Fruit fly (Drosophila melanogaster) whole organism, wandering third instar larva: ENCODE data around the gene TFAM.
A peak's percentile ranks its signal among the peaks of the same experiment; 100 is the strongest.

Source experiments
- CG9705 ChIP-seq: fragments of 200-800 bp; sonication (Bioruptor generic); optimal IDR thresholded peaks from 2 replicates; lab custom pipeline; 2018; ENCODE audit warnings: missing biosample characterization, mild to moderate bottlenecking, missing genetic modification characterization
- CrebA ChIP-seq: fragments of 200-800 bp; sonication (Bioruptor generic); optimal IDR thresholded peaks from 2 replicates; lab custom pipeline; 2016; ENCODE audit warnings: missing biosample characterization, mild to moderate bottlenecking, missing genetic modification characterization, borderline replicate concordance
- HLH106 ChIP-seq: fragments of 200-800 bp; optimal IDR thresholded peaks from 3 replicates; lab custom pipeline; 2019; ENCODE audit warnings: missing biosample characterization, mild to moderate bottlenecking, missing genetic modification characterization, moderate library complexity
- Rel ChIP-seq, 2 experiments: fragments of 200-800 bp; sonication (Bioruptor generic) in 1 of 2; optimal IDR thresholded peaks; 2 replicates in 1 of 2; 3 replicates in 1 of 2; lab custom pipeline; 2016 to 2019; ENCODE audit warnings: mild to moderate bottlenecking in 2 of 2, missing biosample characterization in 2 of 2, missing genetic modification characterization in 2 of 2, moderate library complexity in 1 of 2
- dl ChIP-seq, 2 experiments: fragments of 175-275, 200-275 bp in 1 of 2; fragments of 200-275 bp in 1 of 2; sonication (Bioruptor generic); optimal IDR thresholded peaks; lab custom pipeline; 2018; ENCODE audit warnings: mild to moderate bottlenecking in 2 of 2, missing biosample characterization in 2 of 2, missing genetic modification characterization in 2 of 2, moderate library complexity in 2 of 2; ENCODE audit not compliant: partially characterized antibody in 2 of 2, insufficient read depth in 1 of 2
- psq ChIP-seq: fragments of 200-800 bp; sonication (Bioruptor generic); optimal IDR thresholded peaks from 3 replicates; lab custom pipeline; 2017; ENCODE audit warnings: missing biosample characterization, mild to moderate bottlenecking, missing genetic modification characterization, moderate library complexity
- sage ChIP-seq: fragments of 200-800 bp; sonication (Bioruptor generic); optimal IDR thresholded peaks from 2 replicates; lab custom pipeline; 2016; ENCODE audit warnings: missing biosample characterization, mild to moderate bottlenecking, missing genetic modification characterization
- usp ChIP-seq: fragments of >200 bp; optimal IDR thresholded peaks from 2 replicates; lab custom pipeline; 2017; ENCODE audit warnings: missing biosample characterization, missing genetic modification characterization

DNA sequence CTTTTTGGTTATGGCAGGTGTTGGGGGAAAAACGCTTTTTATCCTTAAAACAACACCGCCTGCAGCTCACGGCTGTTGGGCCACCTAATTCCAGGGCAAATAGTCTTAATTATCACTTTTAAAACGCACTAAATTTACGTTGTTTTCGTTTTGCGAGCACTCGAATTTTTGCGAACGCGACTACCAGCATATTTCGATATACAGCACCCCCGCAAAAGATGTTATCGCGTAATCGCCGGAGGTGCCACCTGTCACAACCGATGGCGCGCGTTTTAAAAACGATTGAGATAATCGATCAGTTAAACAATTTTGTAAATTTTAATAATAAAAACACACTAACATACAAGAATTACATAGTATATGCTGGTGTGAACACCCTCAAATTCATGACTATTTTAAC lies 24.7 kb downstream of the TFAM start, which contains the start of gene Stat92E:
- TF ChIP-seq psq (GFP tag; lab: Kevin White, UChicago) (no peak), Rel (GFP tag; optimal IDR thresholded peaks at IDR 0.05; lab: Kevin White, UChicago) (no peak), Rel (tag; optimal IDR thresholded peaks at IDR 0.05; lab: Kevin White, UChicago) (no peak), HLH106 (no peak), dl (GFP tag; optimal IDR thresholded peaks at IDR 0.05; lab: Kevin White, UChicago; ENCODE audit: insufficient read depth in 1 of 2, partially characterized antibody in 2 of 2) (peak in 1 of 2 experiments; percentile 6), sage (GFP tag; lab: Kevin White, UChicago) (no peak), usp (GFP tag; lab: Kevin White, UChicago) (no peak), CrebA (GFP tag; lab: Kevin White, UChicago) (no peak), CG9705 (GFP tag; lab: Kevin White, UChicago) (no peak)
